Fruit fly (Drosophila melanogaster): ENCODE measurements around the gene CG3191.

CG3191 gene

DNA sequence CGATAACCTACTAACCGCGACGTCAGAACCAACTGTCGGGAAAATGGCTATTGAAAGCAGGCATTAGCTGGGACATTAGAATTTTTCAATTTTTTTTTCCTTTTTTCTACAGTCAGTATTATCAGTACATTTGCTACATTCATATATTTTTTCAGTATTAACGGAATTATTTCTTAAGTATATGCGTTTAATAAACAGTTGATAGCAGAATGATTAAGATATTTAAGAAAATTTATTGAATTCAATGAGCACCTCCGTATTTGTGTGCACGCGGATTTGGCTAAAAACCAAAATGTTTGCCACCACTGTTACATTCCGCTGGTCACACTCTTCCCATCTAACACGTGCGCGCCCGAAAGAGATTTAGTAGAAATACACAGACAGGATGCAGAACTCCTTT, 10.7 kb upstream of the CG3191 start, which contains the start of the genes temp and CG3071 (continued):
- TF ChIP-seq tgo (GFP tag; IDR thresholded peaks at IDR 0.05) (peak; percentile 54; the same call in 2 of the 3 replicates), CG10431 (GFP tag; optimal IDR thresholded peaks at IDR 0.05) (peak; percentile 11), HmgZ (tag; optimal IDR thresholded peaks at IDR 0.05) (peak; percentile 61), CG14667 (GFP tag; IDR thresholded peaks at IDR 0.05) (no peak), az2 (GFP tag; optimal IDR thresholded peaks at IDR 0.05) (peak; percentile 66), CoRest (tag; optimal IDR thresholded peaks at IDR 0.05) (peak; percentile 83), CG34376 (GFP tag; optimal IDR thresholded peaks at IDR 0.05) (peak; percentile 64), CG10147 (GFP tag; optimal IDR thresholded peaks at IDR 0.05) (peak; percentile 71), CG15514 (GFP tag; optimal IDR thresholded peaks at IDR 0.05) (peak; percentile 68), CG18599 (GFP tag; optimal IDR thresholded peaks at IDR 0.05) (peak; percentile 76), bcd (GFP tag; optimal IDR thresholded peaks at IDR 0.05) (peak; percentile 63), CG18619 (GFP tag; optimal IDR thresholded peaks at IDR 0.05) (peak; percentile 57), p53 (GFP tag; optimal IDR thresholded peaks at IDR 0.05) (peak; percentile 20), HLH54F (GFP tag; optimal IDR thresholded peaks at IDR 0.05) (peak; percentile 68), CG17328 (GFP tag; IDR thresholded peaks at IDR 0.05) (no peak), CG4617 (GFP tag; optimal IDR thresholded peaks at IDR 0.05; ENCODE audit: borderline replicate concordance) (peak; percentile 46), CG18476 (GFP tag; optimal IDR thresholded peaks at IDR 0.05) (peak; percentile 17), CG16779 (GFP tag; IDR thresholded peaks at IDR 0.05) (no peak), CG12659 (GFP tag; optimal IDR thresholded peaks at IDR 0.05) (peak; percentile 69), Dbx (GFP tag; IDR thresholded peaks at IDR 0.05) (peak; percentile 49; the same call in 2 of the 3 replicates), ttk (GFP tag; IDR thresholded peaks at IDR 0.05) (no peak), Eip74EF (GFP tag; optimal IDR thresholded peaks at IDR 0.05) (no peak), CG18262 (tag; optimal IDR thresholded peaks at IDR 0.05) (peak; percentile 61), gem (tag; optimal IDR thresholded peaks at IDR 0.05) (peak; percentile 78), CG3995 (GFP tag; optimal IDR thresholded peaks at IDR 0.05) (peak; percentile 9), CTCF (GFP tag; optimal IDR thresholded peaks at IDR 0.05) (no peak), Usf (GFP tag; optimal IDR thresholded peaks at IDR 0.05) (peak; percentile 37), CG12104 (GFP tag; optimal IDR thresholded peaks at IDR 0.05) (peak; percentile 26), CG17361 (GFP tag; IDR thresholded peaks at IDR 0.05) (peak; percentile 79), CG9609 (GFP tag; optimal IDR thresholded peaks at IDR 0.05) (peak; percentile 58), CG17612 (GFP tag; IDR thresholded peaks at IDR 0.05) (no peak), CG9817 (tag; optimal IDR thresholded peaks at IDR 0.05) (peak; percentile 70), CG6175 (GFP tag; IDR thresholded peaks at IDR 0.05) (no peak), br (optimal IDR thresholded peaks at IDR 0.05) (no peak), Dp (GFP tag; optimal IDR thresholded peaks at IDR 0.05) (peak; percentile 13), Max (GFP tag; optimal IDR thresholded peaks at IDR 0.05) (peak; percentile 95), Ptx1 (GFP tag; IDR thresholded peaks at IDR 0.05) (peak; percentile 70), abd-A (tag; optimal IDR thresholded peaks at IDR 0.05) (no peak), CG4424 (GFP tag; optimal IDR thresholded peaks at IDR 0.05) (peak; percentile 62), Jarid2 (GFP tag; optimal IDR thresholded peaks at IDR 0.05) (no peak), CG17912 (GFP tag; optimal IDR thresholded peaks at IDR 0.05) (no peak), ssp (GFP tag; IDR thresholded peaks at IDR 0.05) (peak; percentile 62), CG17829 (tag; optimal IDR thresholded peaks at IDR 0.05) (peak; percentile 65), CG13894 (tag; optimal IDR thresholded peaks at IDR 0.05) (peak; percentile 63), CG7839 (tag; optimal IDR thresholded peaks at IDR 0.05) (peak; percentile 69), slbo (GFP tag; IDR thresholded peaks at IDR 0.05) (no peak; the same call in none of the 2 replicates), D19A (tag; optimal IDR thresholded peaks at IDR 0.05) (peak; percentile 19), CG43689 (GFP tag; IDR thresholded peaks at IDR 0.05) (no peak), sd (tag; optimal IDR thresholded peaks at IDR 0.05) (peak; percentile 56), CG32772 (GFP tag; IDR thresholded peaks at IDR 0.05) (no peak; the same call in 1 of the 2 replicates), pum (GFP tag; optimal IDR thresholded peaks at IDR 0.05) (peak; percentile 69), Fer3 (tag; optimal IDR thresholded peaks at IDR 0.05) (peak; percentile 21)

Measured in whole organism, embryonic.